Fruit fly (Drosophila melanogaster): ENCODE results near the gene Alg10.
A peak's percentile ranks its signal among the peaks of the same experiment; 100 is the strongest.

Gene Alg10

dm6 chr3L:11197291-11198021 is 32.7 kb downstream of the Alg10 start, which contains the start of gene GlcAT-P (continued):
- peak; percentile 31 for TF ChIP-seq ATbp (GFP tag; optimal IDR thresholded peaks at IDR 0.05)
- no peak for TF ChIP-seq CG9797 (GFP tag; optimal IDR thresholded peaks at IDR 0.05)
- TF ChIP-seq CG12236 (GFP tag; optimal IDR thresholded peaks at IDR 0.05): no peak
- TF ChIP-seq CG34376 (GFP tag; optimal IDR thresholded peaks at IDR 0.05): no peak
- no peak for TF ChIP-seq Sin3A (optimal IDR thresholded peaks at IDR 0.05)
- TF ChIP-seq CG10147 (GFP tag; optimal IDR thresholded peaks at IDR 0.05): peak; percentile 64
- peak; percentile 71 for TF ChIP-seq sqz (GFP tag; optimal IDR thresholded peaks at IDR 0.05)
- TF ChIP-seq Vsx1 (GFP tag; optimal IDR thresholded peaks at IDR 0.05): no peak
- TF ChIP-seq Atf3 (GFP tag; optimal IDR thresholded peaks at IDR 0.05): no peak
- TF ChIP-seq Tbp (GFP tag; optimal IDR thresholded peaks at IDR 0.05): no peak
- peak; percentile 65 for TF ChIP-seq CG9215 (GFP tag; IDR thresholded peaks at IDR 0.05)
- no peak for TF ChIP-seq Ets97D (GFP tag; optimal IDR thresholded peaks at IDR 0.05)
- TF ChIP-seq CG4360 (GFP tag; IDR thresholded peaks at IDR 0.05): no peak
- TF ChIP-seq Oli (tag; optimal IDR thresholded peaks at IDR 0.05): peak; percentile 63
- no peak for TF ChIP-seq lbe (GFP tag; optimal IDR thresholded peaks at IDR 0.05)
- TF ChIP-seq CG13424 (tag; optimal IDR thresholded peaks at IDR 0.05): peak; percentile 84
- peak; percentile 46 for TF ChIP-seq B-H2 (GFP tag; optimal IDR thresholded peaks at IDR 0.05)
- TF ChIP-seq Ets65A (GFP tag): no peak
- TF ChIP-seq CG3847 (GFP tag; IDR thresholded peaks at IDR 0.05): peak; percentile 68
- no peak for TF ChIP-seq CG8944 (GFP tag; optimal IDR thresholded peaks at IDR 0.05)
- TF ChIP-seq pan (optimal IDR thresholded peaks at IDR 0.05): no peak
- peak in 1 of 2 experiments; percentile 78 for TF ChIP-seq pan (GFP tag; optimal IDR thresholded peaks at IDR 0.05 in 1 of 2, IDR thresholded peaks at IDR 0.05 in 1 of 2)
- no peak for TF ChIP-seq maf-S (GFP tag; optimal IDR thresholded peaks at IDR 0.05)
- TF ChIP-seq Rfx (GFP tag; IDR thresholded peaks at IDR 0.05): peak; percentile 75
- no peak for TF ChIP-seq hth (optimal IDR thresholded peaks at IDR 0.05)
- TF ChIP-seq exex (tag; optimal IDR thresholded peaks at IDR 0.05): no peak
- peak in 1 of 2 experiments; percentile 51 for TF ChIP-seq Trl (optimal IDR thresholded peaks at IDR 0.05)
- TF ChIP-seq Trl (GFP tag; optimal IDR thresholded peaks at IDR 0.05): no peak
- peak; percentile 34; the same call in 1 of the 3 replicates for TF ChIP-seq croc (GFP tag; conservative IDR thresholded peaks at IDR 0.05)
- no peak for TF ChIP-seq ab (GFP tag; optimal IDR thresholded peaks at IDR 0.05)
- TF ChIP-seq CG4404 (GFP tag; IDR thresholded peaks at IDR 0.05): no peak
- TF ChIP-seq CG6272 (GFP tag; IDR thresholded peaks at IDR 0.05): peak; percentile 28; the same call in 1 of the 2 replicates
- TF ChIP-seq Ravus (GFP tag; IDR thresholded peaks at IDR 0.05): no peak
- peak; percentile 78 for TF ChIP-seq CG9727 (GFP tag; optimal IDR thresholded peaks at IDR 0.05)
- no peak for TF ChIP-seq Bgb (GFP tag; IDR thresholded peaks at IDR 0.05; ENCODE audit: partially characterized antibody)
- TF ChIP-seq CG13624 (GFP tag; optimal IDR thresholded peaks at IDR 0.05): no peak
- TF ChIP-seq HLHmδ (GFP tag; optimal IDR thresholded peaks at IDR 0.05): no peak
- TF ChIP-seq Fer3 (tag; optimal IDR thresholded peaks at IDR 0.05): peak; percentile 56
- TF ChIP-seq Dip2 (GFP tag; IDR thresholded peaks at IDR 0.05): no peak
- TF ChIP-seq CG32767 (GFP tag; IDR thresholded peaks at IDR 0.05): peak; percentile 74
- TF ChIP-seq CG9437 (GFP tag; optimal IDR thresholded peaks at IDR 0.05): peak; percentile 42
- no peak for TF ChIP-seq CG2129 (GFP tag; IDR thresholded peaks at IDR 0.05; ENCODE audit: partially characterized antibody)
- peak; percentile 44 for TF ChIP-seq CG11723 (GFP tag; optimal IDR thresholded peaks at IDR 0.05)
- TF ChIP-seq CG16863 (GFP tag; optimal IDR thresholded peaks at IDR 0.05): no peak
- no peak for TF ChIP-seq mirr (GFP tag; optimal IDR thresholded peaks at IDR 0.05)
- TF ChIP-seq ro (GFP tag; IDR thresholded peaks at IDR 0.05): no peak
- TF ChIP-seq CG1832 (GFP tag; optimal IDR thresholded peaks at IDR 0.05): no peak

Data from whole organism, embryonic.